Fruit fly (Drosophila melanogaster) Kc167 (cell line): ENCODE measurements around the gene CG31861.

Experiments used
- Myc ChIP-seq: fragments of >200 bp; optimal IDR thresholded peaks from 2 replicates; lab custom pipeline; 2017; ENCODE audit warnings: missing external identifiers
- Sin3A ChIP-seq: fragments of >200 bp; optimal IDR thresholded peaks from 2 replicates; lab custom pipeline; 2018; ENCODE audit warnings: missing external identifiers
- h ChIP-seq: fragments of >200 bp; optimal IDR thresholded peaks from 3 replicates; lab custom pipeline; 2018; ENCODE audit warnings: missing external identifiers
- insv ChIP-seq: fragments of >200 bp; optimal IDR thresholded peaks from 3 replicates; lab custom pipeline; 2018; ENCODE audit warnings: missing external identifiers
- psq ChIP-seq: fragments of >200 bp; optimal IDR thresholded peaks from 2 replicates; lab custom pipeline; 2017; ENCODE audit warnings: missing external identifiers
- ttk ChIP-seq: sonication (Bioruptor generic); optimal IDR thresholded peaks from 2 replicates; lab custom pipeline; 2017; ENCODE audit warnings: missing external identifiers

Gene CG31861

DNA sequence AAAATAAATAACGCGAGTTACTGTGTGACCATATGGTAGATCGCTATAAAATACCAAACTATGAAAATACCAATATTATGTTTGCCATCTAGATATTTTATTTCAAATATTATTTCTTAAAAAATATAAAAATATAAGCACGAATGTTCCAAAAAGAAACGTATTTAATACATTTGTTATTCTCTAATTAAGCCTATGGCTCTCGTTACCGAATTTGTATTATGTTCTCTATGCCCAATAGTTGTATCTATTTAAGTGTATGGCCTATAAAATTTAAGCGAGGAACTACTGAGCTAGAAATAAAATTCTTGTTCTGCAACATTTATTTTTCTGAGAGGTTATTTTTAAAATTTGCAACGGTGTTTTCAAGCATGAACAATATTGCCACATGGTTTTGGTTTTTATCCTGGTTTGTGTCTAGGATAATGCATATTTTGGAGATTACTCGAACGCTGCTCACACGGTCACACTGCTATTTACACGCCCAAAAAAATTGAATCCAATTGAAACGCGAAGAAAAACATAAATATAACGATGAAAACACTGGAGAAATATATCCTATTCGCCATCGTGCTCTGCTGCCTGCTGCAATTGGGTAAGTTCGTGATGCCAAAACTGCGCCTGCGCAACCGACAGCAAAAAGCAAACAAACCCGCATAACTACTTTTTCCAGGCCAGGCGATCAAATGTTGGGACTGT, 11.1 kb downstream of the CG31861 start, which contains the start of the genes CG6583 and crok:
Gene CG6583 (minus strand): TSS at position 51 of the 699 bp plus-strand sequence.
Gene crok (plus strand): TSS at position 446 of the 699 bp plus-strand sequence.
- no peak for TF ChIP-seq ttk (lab: Kevin White, UChicago)
- no peak for TF ChIP-seq Myc (lab: Kevin White, UChicago)
- no peak for TF ChIP-seq Sin3A (lab: Kevin White, UChicago)
- TF ChIP-seq h (lab: Kevin White, UChicago) = no peak
- no peak for TF ChIP-seq psq
- no peak for TF ChIP-seq insv (lab: Kevin White, UChicago)

DNA sequence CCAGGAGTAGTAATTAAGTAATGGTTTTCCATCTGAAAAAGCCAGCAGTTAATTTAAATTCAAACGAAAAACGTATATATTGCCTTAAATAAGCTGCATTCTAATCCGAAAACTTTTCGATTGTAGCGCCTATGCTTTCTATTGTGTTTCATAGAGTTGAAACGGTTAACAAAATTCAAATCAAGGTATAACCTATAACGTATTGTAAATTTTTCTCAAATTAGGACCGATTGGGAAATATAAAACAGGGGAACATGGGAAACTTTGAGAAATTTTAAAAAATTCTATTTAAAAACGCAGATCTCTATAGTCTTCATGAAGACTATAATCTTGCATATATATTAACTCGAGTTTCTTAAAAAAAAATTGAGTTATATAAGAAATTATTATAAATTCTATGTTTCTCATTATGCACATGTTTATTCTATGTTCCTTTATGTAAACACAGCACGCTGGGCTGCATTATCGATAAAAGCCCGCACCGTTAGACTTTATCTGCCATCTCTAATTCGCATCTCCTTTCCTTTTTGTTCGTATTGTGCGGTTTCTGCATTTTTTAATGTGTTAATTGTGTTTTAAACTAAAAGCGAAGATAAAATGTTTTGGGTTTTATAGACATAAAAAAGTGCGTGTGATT, 13.0 kb downstream of the CG31861 start, which contains the start of gene bru1:
Gene bru1 (plus strand): TSS at position 512 of the 637 bp plus-strand sequence.
- TF ChIP-seq psq = no peak
- TF ChIP-seq ttk (lab: Kevin White, UChicago) = no peak
- TF ChIP-seq insv (lab: Kevin White, UChicago) = no peak
- TF ChIP-seq Myc (lab: Kevin White, UChicago) = no peak
- no peak for TF ChIP-seq Sin3A (lab: Kevin White, UChicago)
- TF ChIP-seq h (lab: Kevin White, UChicago) = no peak

DNA sequence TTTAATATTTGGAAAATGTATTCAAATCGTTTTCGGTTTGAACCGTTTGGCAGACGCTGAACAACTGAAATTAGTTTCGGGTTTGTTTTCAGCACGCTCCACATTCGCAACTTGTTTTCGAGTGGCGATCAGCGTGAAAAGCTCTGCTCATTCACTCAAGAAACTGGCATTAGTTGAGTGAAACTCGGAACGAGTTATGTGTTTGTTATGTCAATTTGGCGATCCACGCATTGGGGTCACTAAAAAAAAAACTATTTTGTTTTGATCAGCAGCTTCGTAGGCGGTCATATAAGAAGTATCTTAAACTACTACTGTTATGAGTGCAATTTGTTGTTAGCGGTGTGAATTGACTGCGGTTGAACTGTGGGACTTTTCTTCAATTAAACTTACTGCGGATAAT, 16.1 kb downstream of the CG31861 start, which contains the start of gene atilla:
Gene atilla (minus strand): TSS at position 266 of the 400 bp plus-strand sequence.
- TF ChIP-seq ttk (lab: Kevin White, UChicago) = no peak
- TF ChIP-seq Myc (lab: Kevin White, UChicago) = no peak
- TF ChIP-seq Sin3A (lab: Kevin White, UChicago) = no peak
- no peak for TF ChIP-seq psq
- TF ChIP-seq h (lab: Kevin White, UChicago) = no peak
- TF ChIP-seq insv (lab: Kevin White, UChicago) = no peak

DNA sequence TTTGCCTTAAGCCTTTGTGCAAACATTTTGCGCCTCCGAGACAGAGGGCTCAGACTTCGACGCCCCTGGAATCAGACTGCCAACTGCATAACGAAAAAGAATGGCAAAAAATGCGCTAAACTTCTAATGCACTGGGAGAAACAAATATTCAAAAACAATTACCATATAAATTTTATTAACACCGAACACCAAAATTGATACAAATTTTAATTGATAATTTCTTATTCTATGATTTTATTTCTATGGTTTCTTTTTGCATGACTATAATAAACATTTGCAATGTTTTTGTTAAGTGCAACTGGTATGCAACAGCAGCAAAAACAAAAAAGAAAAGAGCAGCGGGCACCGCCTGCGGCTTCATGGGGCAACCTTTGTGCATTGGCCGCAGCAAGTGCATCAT, 31.4 kb downstream of the CG31861 start:
- TF ChIP-seq Sin3A (lab: Kevin White, UChicago) (no peak), Myc (lab: Kevin White, UChicago) (no peak), ttk (lab: Kevin White, UChicago) (no peak), psq (no peak), h (lab: Kevin White, UChicago) (no peak), insv (lab: Kevin White, UChicago) (no peak)

DNA sequence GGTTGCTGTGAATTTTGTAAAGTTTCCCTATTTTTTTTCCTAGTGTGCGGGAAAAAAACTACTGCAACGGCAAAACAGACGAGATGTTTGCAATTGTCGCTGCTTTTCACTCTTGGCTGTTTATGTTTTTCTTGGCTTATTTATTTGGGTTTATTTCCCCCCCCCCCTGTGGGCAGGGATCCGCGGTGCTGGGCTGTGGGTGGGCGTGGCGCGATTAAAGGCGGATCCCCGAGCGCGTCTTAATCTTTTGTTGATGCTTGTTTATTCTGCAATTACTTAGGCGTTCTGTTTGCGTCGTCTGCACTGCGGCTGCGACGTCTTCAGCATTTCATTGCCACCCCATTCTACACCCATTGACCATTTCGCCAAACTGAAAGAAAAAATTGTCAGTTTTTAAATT, 33.3 kb downstream of the CG31861 start:
- TF ChIP-seq Myc (lab: Kevin White, UChicago) (no peak), Sin3A (lab: Kevin White, UChicago) (no peak), h (lab: Kevin White, UChicago) (no peak), insv (lab: Kevin White, UChicago) (no peak), psq (no peak)

DNA sequence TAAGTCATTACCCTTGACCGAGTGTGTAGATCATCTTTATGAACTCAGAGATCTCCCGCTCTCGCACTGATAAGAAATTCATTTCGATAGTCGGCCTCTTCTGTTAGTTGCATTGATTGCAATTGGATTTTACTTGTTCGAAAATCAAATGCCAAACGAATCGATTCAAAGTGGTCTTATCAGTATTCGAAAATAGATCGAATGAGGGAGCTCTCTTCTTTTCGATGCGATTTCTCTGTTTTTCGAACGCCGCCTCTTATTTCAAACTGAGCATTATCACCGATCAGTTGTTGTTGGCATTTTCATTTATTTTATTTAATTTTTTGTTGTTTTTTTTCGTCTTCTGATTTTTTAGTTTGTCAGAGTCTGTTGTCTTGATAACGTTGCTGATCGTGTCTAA, 39.4 kb downstream of the CG31861 start:
- TF ChIP-seq h (lab: Kevin White, UChicago) = no peak
- TF ChIP-seq Sin3A (lab: Kevin White, UChicago) = no peak
- no peak for TF ChIP-seq psq
- TF ChIP-seq Myc (lab: Kevin White, UChicago) = no peak
- no peak for TF ChIP-seq insv (lab: Kevin White, UChicago)
- TF ChIP-seq ttk (lab: Kevin White, UChicago) = no peak

DNA sequence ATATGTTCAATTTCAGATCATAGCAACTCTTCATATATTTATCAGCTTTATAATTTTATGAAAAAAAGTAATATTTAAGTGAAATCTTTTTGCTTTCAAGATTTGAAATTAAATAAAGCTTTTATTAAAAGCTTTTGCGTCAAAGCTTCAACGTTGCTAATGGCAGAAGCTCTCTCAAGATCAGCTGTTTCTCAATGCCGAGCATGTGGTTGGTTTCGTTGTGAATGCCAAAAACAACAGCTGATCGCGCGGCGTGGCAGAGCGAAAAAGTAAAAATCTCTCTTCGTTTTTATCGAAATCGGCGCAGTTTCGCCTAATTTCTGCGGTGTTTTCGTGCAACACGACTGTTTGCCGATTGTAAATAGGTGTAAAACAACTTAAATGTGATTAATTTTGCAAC, 46.0 kb downstream of the CG31861 start, which contains the start of gene CG31759:
Gene CG31759 (plus strand): TSS at position 161 of the 400 bp plus-strand sequence.
- TF ChIP-seq ttk (lab: Kevin White, UChicago) (no peak), psq (no peak), insv (lab: Kevin White, UChicago) (no peak), Myc (lab: Kevin White, UChicago) (no peak), h (lab: Kevin White, UChicago) (no peak), Sin3A (lab: Kevin White, UChicago) (no peak)
